Worm (Caenorhabditis elegans) whole organism, early embryonic: Measurements from ENCODE around the gene srz-102.

Source experiments
- ama-1 ChIP-seq: fragments of 150-350 bp; optimal IDR thresholded peaks from 2 replicates; lab custom pipeline; 2014
- hmbx-1 ChIP-seq: sonication (generic microtip); optimal IDR thresholded peaks from 2 replicates; lab custom pipeline; 2016; ENCODE audit warnings: mild to moderate bottlenecking, missing genetic modification characterization, missing compliant biosample characterization
- tbx-11 ChIP-seq: fragments of 200-800 bp; sonication (Bioruptor generic); IDR thresholded peaks from 2 replicates; pipeline ENCODE4 v1.3.6; 2022; ENCODE audit warnings: missing genetic modification characterization, missing compliant biosample characterization
- tra-4 ChIP-seq: sonication (generic microtip); optimal IDR thresholded peaks from 2 replicates; lab custom pipeline; 2017; ENCODE audit warnings: missing genetic modification characterization, missing compliant biosample characterization

ce11 chrV:16706549-16706948, 19.2 kb downstream of the srz-102 start, which contains the start of gene clec-9:
- no peak for TF ChIP-seq ama-1 (lab: Kevin White, UChicago)
- no peak for TF ChIP-seq tbx-11 (GFP tag; lab: Robert Waterston, UW)
- no peak for TF ChIP-seq tra-4 (tag; lab: Kevin White, UChicago)
- TF ChIP-seq hmbx-1 (tag; lab: Kevin White, UChicago): no peak
